Fruit fly (Drosophila melanogaster): ENCODE measurements around the gene MICU1.

The MICU1 gene

dm6 chr2L:7150775-7151174 lies 31.3 kb upstream of the MICU1 start (continued):
- TF ChIP-seq pum (GFP tag; optimal IDR thresholded peaks at IDR 0.05) = no peak
- TF ChIP-seq ranshi (GFP tag; IDR thresholded peaks at IDR 0.05) = peak; percentile 39; the same call in 1 of the 2 replicates
- TF ChIP-seq btn (GFP tag; optimal IDR thresholded peaks at IDR 0.05) = no peak
- TF ChIP-seq CG17385 (GFP tag; optimal IDR thresholded peaks at IDR 0.05) = peak; percentile 48
- TF ChIP-seq Hmr (GFP tag; optimal IDR thresholded peaks at IDR 0.05) = no peak
- TF ChIP-seq CG8924 (tag; optimal IDR thresholded peaks at IDR 0.05) = peak; percentile 65
- TF ChIP-seq odd (GFP tag; optimal IDR thresholded peaks at IDR 0.05) = peak; percentile 13
- TF ChIP-seq grn (GFP tag; optimal IDR thresholded peaks at IDR 0.05) = peak; percentile 14
- no peak for TF ChIP-seq CG18599 (GFP tag; optimal IDR thresholded peaks at IDR 0.05)
- TF ChIP-seq sna (GFP tag; IDR thresholded peaks at IDR 0.05; ENCODE audit: partially characterized antibody) = no peak
- no peak for TF ChIP-seq dan (GFP tag; IDR thresholded peaks at IDR 0.05)
- peak in 1 of 3 experiments; percentile 17 for TF ChIP-seq lola (GFP tag; optimal IDR thresholded peaks at IDR 0.05)
- TF ChIP-seq sob (GFP tag; IDR thresholded peaks at IDR 0.05) = peak; percentile 59
- TF ChIP-seq CG11504 (tag; optimal IDR thresholded peaks at IDR 0.05) = peak; percentile 80
- peak; percentile 27 for TF ChIP-seq trem (tag; optimal IDR thresholded peaks at IDR 0.05)
- peak; percentile 37 for TF ChIP-seq Deaf1 (tag; optimal IDR thresholded peaks at IDR 0.05)
- TF ChIP-seq CG10267 (tag; optimal IDR thresholded peaks at IDR 0.05) = peak; percentile 31
- TF ChIP-seq so (GFP tag; IDR thresholded peaks at IDR 0.05) = no peak
- peak; percentile 65 for TF ChIP-seq dmrt11E (tag; optimal IDR thresholded peaks at IDR 0.05)
- peak; percentile 69 for TF ChIP-seq CG12391 (tag; optimal IDR thresholded peaks at IDR 0.05)
- TF ChIP-seq ap (GFP tag; IDR thresholded peaks at IDR 0.05) = peak; percentile 67; the same call in 1 of the 2 replicates
- peak; percentile 77 for TF ChIP-seq gsb-n (tag; optimal IDR thresholded peaks at IDR 0.05)
- TF ChIP-seq twi (tag; optimal IDR thresholded peaks at IDR 0.05) = peak; percentile 57
- TF ChIP-seq pfk (GFP tag; optimal IDR thresholded peaks at IDR 0.05) = no peak
- TF ChIP-seq CG2202 (tag; optimal IDR thresholded peaks at IDR 0.05) = peak; percentile 13
- peak; percentile 53; the same call in 2 of the 3 replicates for TF ChIP-seq dysf (GFP tag; IDR thresholded peaks at IDR 0.05)
- peak; percentile 69 for TF ChIP-seq gcm (GFP tag; optimal IDR thresholded peaks at IDR 0.05)
- TF ChIP-seq CG11696 (GFP tag; IDR thresholded peaks at IDR 0.05) = peak; percentile 83
- TF ChIP-seq dmrt99B (tag; optimal IDR thresholded peaks at IDR 0.05) = peak; percentile 71
- 0 out of 2 replicates have a peak, but pooled peaks have one; percentile 23 for TF ChIP-seq ssp (GFP tag; IDR thresholded peaks at IDR 0.05)
- TF ChIP-seq Kr (GFP tag; optimal IDR thresholded peaks at IDR 0.05) = no peak
- peak; percentile 48 for TF ChIP-seq CG9727 (GFP tag; optimal IDR thresholded peaks at IDR 0.05)
- peak; percentile 18 for TF ChIP-seq az2 (GFP tag; optimal IDR thresholded peaks at IDR 0.05)
- TF ChIP-seq Hr78 (GFP tag; optimal IDR thresholded peaks at IDR 0.05) = peak in 1 of 2 experiments; percentile 45
- TF ChIP-seq CG17359 (tag; optimal IDR thresholded peaks at IDR 0.05) = peak; percentile 28
- peak; percentile 22 for TF ChIP-seq CG4820 (GFP tag; optimal IDR thresholded peaks at IDR 0.05)
- TF ChIP-seq CG9797 (GFP tag; optimal IDR thresholded peaks at IDR 0.05) = no peak
- TF ChIP-seq CG2712 (tag; optimal IDR thresholded peaks at IDR 0.05) = peak; percentile 65
- 0 out of 3 replicates have a peak, but pooled peaks have one; percentile 16 for TF ChIP-seq CG2199 (GFP tag; IDR thresholded peaks at IDR 0.05)
- no peak for TF ChIP-seq Mad (GFP tag; optimal IDR thresholded peaks at IDR 0.05)
- peak; percentile 27 for TF ChIP-seq Vsx1 (GFP tag; optimal IDR thresholded peaks at IDR 0.05)
- TF ChIP-seq CG10209 (GFP tag; optimal IDR thresholded peaks at IDR 0.05) = peak; percentile 51
- peak; percentile 75 for TF ChIP-seq CG15269 (tag; optimal IDR thresholded peaks at IDR 0.05)
- no peak for TF ChIP-seq Dll (GFP tag; IDR thresholded peaks at IDR 0.05; ENCODE audit: partially characterized antibody)
- TF ChIP-seq sima (GFP tag; optimal IDR thresholded peaks at IDR 0.05) = no peak
- peak; percentile 50 for TF ChIP-seq salm (tag; optimal IDR thresholded peaks at IDR 0.05)
- peak; percentile 36 for TF ChIP-seq NfI (GFP tag; optimal IDR thresholded peaks at IDR 0.05)
- TF ChIP-seq fd96Cb (tag; optimal IDR thresholded peaks at IDR 0.05) = peak; percentile 32
